Worm (Caenorhabditis elegans): ENCODE results near the gene ckk-1.
"Not testable (repeated sequence)": the region's sequence is repeated elsewhere in the genome, so short reads cannot be mapped to it uniquely, and the experiment has no call there.

DNA sequence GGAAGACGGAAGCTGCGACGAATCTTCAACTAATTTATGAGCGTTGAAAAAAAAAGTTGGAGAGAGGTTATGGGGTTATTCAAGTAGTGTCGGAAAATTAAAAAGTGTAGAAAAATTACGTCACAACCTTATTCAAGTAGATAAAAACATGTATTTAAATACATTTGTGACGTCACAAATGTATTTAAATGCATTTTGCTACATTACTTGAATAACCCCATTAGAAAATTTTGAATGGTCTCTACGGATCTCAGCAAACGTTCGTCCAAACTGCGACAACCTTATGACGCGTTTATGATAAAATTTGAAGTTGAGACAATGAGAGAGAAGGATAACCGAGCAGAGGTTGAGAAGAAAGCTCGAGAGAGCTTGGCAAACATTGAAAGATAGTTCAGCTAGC lies 7.7 kb upstream of the ckk-1 start:
- not testable (repeated sequence) for TF ChIP-seq chd-7 (tag; optimal IDR thresholded peaks at IDR 0.05); dox-1 (GFP tag; IDR thresholded peaks at IDR 0.05); unc-62 (GFP tag; optimal IDR thresholded peaks at IDR 0.05); ceh-100 (GFP tag; IDR thresholded peaks at IDR 0.05); hlh-26 (GFP tag; conservative IDR thresholded peaks at IDR 0.05); Y79H2A.3 (GFP tag; conservative IDR thresholded peaks at IDR 0.05); ceh-40 (GFP tag; IDR thresholded peaks at IDR 0.05); hmg-1.2 (GFP tag; IDR thresholded peaks at IDR 0.05); cebp-2 (GFP tag; IDR thresholded peaks at IDR 0.05); somi-1 (GFP tag; optimal IDR thresholded peaks at IDR 0.05); F22D6.2 (tag; optimal IDR thresholded peaks at IDR 0.05); pha-4 (tag; optimal IDR thresholded peaks at IDR 0.05)
